Fruit fly (Drosophila melanogaster): ENCODE results near the gene CG7071.

Gene CG7071

dm6 chr3R:22381077-22381476, 18.7 kb downstream of the CG7071 start, which contains the start of gene CG43342:
Gene CG43342 (plus strand): TSS chr3R:22381340.
- TF ChIP-seq Sin3A (optimal IDR thresholded peaks at IDR 0.05) (no peak), Myc (optimal IDR thresholded peaks at IDR 0.05) (no peak), ttk (optimal IDR thresholded peaks at IDR 0.05) (no peak), insv (optimal IDR thresholded peaks at IDR 0.05) (no peak), psq (optimal IDR thresholded peaks at IDR 0.05) (no peak), h (optimal IDR thresholded peaks at IDR 0.05) (no peak)

dm6 chr3R:22381735-22382134, 19.3 kb downstream of the CG7071 start, which contains the start of gene Gpdh3:
Gene Gpdh3 (plus strand): TSS chr3R:22382035.
- TF ChIP-seq ttk (optimal IDR thresholded peaks at IDR 0.05) (no peak), Sin3A (optimal IDR thresholded peaks at IDR 0.05) (no peak), h (optimal IDR thresholded peaks at IDR 0.05) (no peak), psq (optimal IDR thresholded peaks at IDR 0.05) (no peak), insv (optimal IDR thresholded peaks at IDR 0.05) (no peak), Myc (optimal IDR thresholded peaks at IDR 0.05) (no peak)

dm6 chr3R:22389614-22390013, 27.2 kb downstream of the CG7071 start, which contains the start of the genes CAH8 and CG7059:
Gene CAH8 (minus strand): TSS chr3R:22389714.
Gene CG7059 (plus strand): TSS chr3R:22389780.
- no peak for TF ChIP-seq psq (optimal IDR thresholded peaks at IDR 0.05)
- TF ChIP-seq insv (optimal IDR thresholded peaks at IDR 0.05): no peak
- TF ChIP-seq Myc (optimal IDR thresholded peaks at IDR 0.05): no peak
- TF ChIP-seq h (optimal IDR thresholded peaks at IDR 0.05): no peak
- no peak for TF ChIP-seq ttk (optimal IDR thresholded peaks at IDR 0.05)
- TF ChIP-seq Sin3A (optimal IDR thresholded peaks at IDR 0.05): no peak

- TF ChIP-seq insv (optimal IDR thresholded peaks at IDR 0.05) (no peak), psq (optimal IDR thresholded peaks at IDR 0.05) (no peak), Sin3A (optimal IDR thresholded peaks at IDR 0.05) (no peak), h (optimal IDR thresholded peaks at IDR 0.05) (no peak)
Observed at dm6 chr3R:22390109-22390508, 27.7 kb downstream of the CG7071 start.

- TF ChIP-seq insv (optimal IDR thresholded peaks at IDR 0.05) (no peak), Sin3A (optimal IDR thresholded peaks at IDR 0.05) (no peak), ttk (optimal IDR thresholded peaks at IDR 0.05) (no peak), h (optimal IDR thresholded peaks at IDR 0.05) (no peak), psq (optimal IDR thresholded peaks at IDR 0.05) (no peak), Myc (optimal IDR thresholded peaks at IDR 0.05) (no peak)
Observed at dm6 chr3R:22394004-22394403, 31.6 kb downstream of the CG7071 start, which contains the start of gene CG13857. Gene CG13857 (minus strand): TSS chr3R:22394104.

- no peak for TF ChIP-seq insv (optimal IDR thresholded peaks at IDR 0.05)
- no peak for TF ChIP-seq ttk (optimal IDR thresholded peaks at IDR 0.05)
- TF ChIP-seq Myc (optimal IDR thresholded peaks at IDR 0.05): no peak
- TF ChIP-seq h (optimal IDR thresholded peaks at IDR 0.05): no peak
- no peak for TF ChIP-seq Sin3A (optimal IDR thresholded peaks at IDR 0.05)
- no peak for TF ChIP-seq psq (optimal IDR thresholded peaks at IDR 0.05)
Observed at dm6 chr3R:22395409-22396178, 33.2 kb downstream of the CG7071 start.

- TF ChIP-seq Sin3A (optimal IDR thresholded peaks at IDR 0.05): no peak
- no peak for TF ChIP-seq Myc (optimal IDR thresholded peaks at IDR 0.05)
Observed at dm6 chr3R:22396238-22396772, 33.9 kb downstream of the CG7071 start.

- TF ChIP-seq psq (optimal IDR thresholded peaks at IDR 0.05) (no peak), Myc (optimal IDR thresholded peaks at IDR 0.05) (no peak)
Observed at dm6 chr3R:22397068-22397700, 34.8 kb downstream of the CG7071 start.

dm6 chr3R:22400246-22400645, 37.8 kb downstream of the CG7071 start:
- TF ChIP-seq Sin3A (optimal IDR thresholded peaks at IDR 0.05) (no peak), Myc (optimal IDR thresholded peaks at IDR 0.05) (no peak), insv (optimal IDR thresholded peaks at IDR 0.05) (no peak)

dm6 chr3R:22402355-22402754, 39.9 kb downstream of the CG7071 start, which contains the start of gene CG13856:
Gene CG13856 (plus strand): TSS chr3R:22402655.
- no peak for TF ChIP-seq h (optimal IDR thresholded peaks at IDR 0.05)
- TF ChIP-seq psq (optimal IDR thresholded peaks at IDR 0.05): no peak
- no peak for TF ChIP-seq ttk (optimal IDR thresholded peaks at IDR 0.05)
- no peak for TF ChIP-seq Myc (optimal IDR thresholded peaks at IDR 0.05)
- no peak for TF ChIP-seq Sin3A (optimal IDR thresholded peaks at IDR 0.05)
- TF ChIP-seq insv (optimal IDR thresholded peaks at IDR 0.05): no peak

dm6 chr3R:22405639-22406038, 43.2 kb downstream of the CG7071 start, which contains the start of gene CG13855:
Gene CG13855 (plus strand): TSS chr3R:22405939.
- TF ChIP-seq psq (optimal IDR thresholded peaks at IDR 0.05) (no peak), ttk (optimal IDR thresholded peaks at IDR 0.05) (no peak), Myc (optimal IDR thresholded peaks at IDR 0.05) (no peak), h (optimal IDR thresholded peaks at IDR 0.05) (no peak), Sin3A (optimal IDR thresholded peaks at IDR 0.05) (no peak), insv (optimal IDR thresholded peaks at IDR 0.05) (no peak)

- TF ChIP-seq ttk (optimal IDR thresholded peaks at IDR 0.05) (no peak), psq (optimal IDR thresholded peaks at IDR 0.05) (no peak), Myc (optimal IDR thresholded peaks at IDR 0.05) (no peak), Sin3A (optimal IDR thresholded peaks at IDR 0.05) (no peak), insv (optimal IDR thresholded peaks at IDR 0.05) (no peak), h (optimal IDR thresholded peaks at IDR 0.05) (no peak)
Observed at dm6 chr3R:22410537-22411360, 48.3 kb downstream of the CG7071 start, which contains the start of the genes CG13850 and lqfR. Gene CG13850 (minus strand): TSS chr3R:22410915. Gene lqfR (plus strand): TSS chr3R:22411301.
